Fruit fly (Drosophila melanogaster) whole organism, embryonic: ENCODE data around the gene CG9286.

Source experiments
- Abd-B ChIP-seq: fragments of 200-800 bp; sonication (Bioruptor generic); optimal IDR thresholded peaks from 2 replicates; lab custom pipeline; 2018; ENCODE audit warnings: missing biosample characterization, mild to moderate bottlenecking, missing genetic modification characterization, moderate library complexity
- C15 ChIP-seq: fragments of 200-800 bp; sonication (Bioruptor generic); IDR thresholded peaks from 3 replicates; pipeline ENCODE4 v1.3.6; 2022; ENCODE audit warnings: missing biosample characterization, missing genetic modification characterization
- CG12236 ChIP-seq: fragments of 200-800 bp; sonication (Bioruptor generic); optimal IDR thresholded peaks from 2 replicates; lab custom pipeline; 2016; ENCODE audit warnings: missing biosample characterization, missing genetic modification characterization
- CG12391 ChIP-seq: fragments of 200-800 bp; sonication (Bioruptor generic); optimal IDR thresholded peaks from 3 replicates; lab custom pipeline; 2018; ENCODE audit warnings: missing biosample characterization, mild to moderate bottlenecking, missing genetic modification characterization, moderate library complexity
- CG13123 ChIP-seq: fragments of 200-800 bp; sonication (Bioruptor generic); optimal IDR thresholded peaks from 2 replicates; lab custom pipeline; 2016; ENCODE audit warnings: missing biosample characterization, missing genetic modification characterization
- CG13894 ChIP-seq: fragments of 200-800 bp; sonication (Bioruptor generic); optimal IDR thresholded peaks from 3 replicates; lab custom pipeline; 2018; ENCODE audit warnings: missing biosample characterization, mild to moderate bottlenecking, missing genetic modification characterization, moderate library complexity
- CG14667 ChIP-seq: fragments of 200-800 bp; sonication (Bioruptor generic); IDR thresholded peaks from 2 replicates; pipeline ENCODE4 v1.3.6; 2022; ENCODE audit warnings: missing biosample characterization, missing genetic modification characterization
- CG1529 ChIP-seq: fragments of 200-800 bp; sonication (Bioruptor generic); optimal IDR thresholded peaks from 3 replicates; lab custom pipeline; 2018; ENCODE audit warnings: missing biosample characterization, missing genetic modification characterization
- CG2202 ChIP-seq: fragments of 200-800 bp; sonication (Bioruptor generic); optimal IDR thresholded peaks from 2 replicates; lab custom pipeline; 2018; ENCODE audit warnings: missing biosample characterization, mild to moderate bottlenecking, missing genetic modification characterization
- CG31224 ChIP-seq: fragments of 200-800 bp; sonication (Bioruptor generic); IDR thresholded peaks from 2 replicates; pipeline ENCODE4 v1.3.6; 2022; ENCODE audit warnings: missing biosample characterization, missing genetic modification characterization
- CG32532 ChIP-seq: fragments of 200-800 bp; sonication (Bioruptor generic); IDR thresholded peaks from 2 replicates; pipeline ENCODE4 v1.3.6; 2022; ENCODE audit warnings: missing biosample characterization, missing genetic modification characterization
- CG32772 ChIP-seq: fragments of 200-800 bp; sonication (Bioruptor generic); IDR thresholded peaks from 2 replicates; pipeline ENCODE4 v1.3.6; 2022; ENCODE audit warnings: missing biosample characterization, missing genetic modification characterization
- CG33557 ChIP-seq: fragments of 200-800 bp; sonication (Bioruptor generic); optimal IDR thresholded peaks from 2 replicates; lab custom pipeline; 2019; ENCODE audit warnings: missing biosample characterization, mild to moderate bottlenecking, missing genetic modification characterization, moderate library complexity
- CG34422 ChIP-seq: fragments of 200-800 bp; sonication (Bioruptor generic); IDR thresholded peaks from 3 replicates; pipeline ENCODE4 v1.3.6; 2022; ENCODE audit warnings: missing biosample characterization, missing genetic modification characterization
- CG3726 ChIP-seq: fragments of 200-800 bp; sonication (Bioruptor generic); IDR thresholded peaks from 3 replicates; pipeline ENCODE4, ENCODE4 v1.3.6; 2022; ENCODE audit warnings: missing biosample characterization, missing genetic modification characterization
- CG4360 ChIP-seq: fragments of 200-800 bp; sonication (Bioruptor generic); IDR thresholded peaks from 2 replicates; pipeline ENCODE4 v1.3.6; 2022; ENCODE audit warnings: missing biosample characterization, missing genetic modification characterization
- CG5245 ChIP-seq: fragments of 200-800 bp; sonication (Bioruptor generic); optimal IDR thresholded peaks from 3 replicates; lab custom pipeline; 2016; ENCODE audit warnings: missing biosample characterization, missing genetic modification characterization
- CG7745 ChIP-seq: fragments of 200-800 bp; sonication (Bioruptor generic); optimal IDR thresholded peaks from 2 replicates; lab custom pipeline; 2018; ENCODE audit warnings: missing biosample characterization, mild to moderate bottlenecking, missing genetic modification characterization, moderate library complexity
- CG7987 ChIP-seq: fragments of 200-800 bp; sonication (Bioruptor generic); optimal IDR thresholded peaks from 2 replicates; lab custom pipeline; 2018; ENCODE audit warnings: missing biosample characterization, mild to moderate bottlenecking, missing genetic modification characterization, moderate library complexity
- CG9215 ChIP-seq: fragments of 200-800 bp; sonication (Bioruptor generic); IDR thresholded peaks from 2 replicates; pipeline ENCODE4 v1.3.6; 2022; ENCODE audit warnings: missing biosample characterization, missing genetic modification characterization
- Dref ChIP-seq: fragments of 200-800 bp; sonication (Bioruptor generic); IDR thresholded peaks from 2 replicates; pipeline ENCODE4 v1.3.6; 2022; ENCODE audit warnings: missing biosample characterization, missing genetic modification characterization
- HLHmδ ChIP-seq: fragments of 200-800 bp; sonication (Bioruptor generic); optimal IDR thresholded peaks from 2 replicates; lab custom pipeline; 2018; ENCODE audit warnings: missing biosample characterization, mild to moderate bottlenecking, missing genetic modification characterization, moderate library complexity
- HmgD ChIP-seq: fragments of 200-800 bp; sonication (Bioruptor generic); optimal IDR thresholded peaks from 3 replicates; lab custom pipeline; 2016; ENCODE audit warnings: missing biosample characterization, missing genetic modification characterization
- Hr39 ChIP-seq: fragments of >200 bp; optimal IDR thresholded peaks from 2 replicates; lab custom pipeline; 2017
- Hr51 ChIP-seq, 2 experiments: fragments of 200-800 bp; sonication (Bioruptor generic); optimal IDR thresholded peaks; 2 replicates in 1 of 2; 3 replicates in 1 of 2; lab custom pipeline; 2016 to 2018; ENCODE audit warnings: missing biosample characterization in 2 of 2, missing genetic modification characterization in 2 of 2, mild to moderate bottlenecking in 1 of 2, moderate library complexity in 1 of 2
- Hr78 ChIP-seq, 2 experiments: fragments of 200-800 bp in 1 of 2; fragments of >200 bp in 1 of 2; sonication (Bioruptor generic) in 1 of 2; optimal IDR thresholded peaks; 2 replicates each; lab custom pipeline; 2017 to 2019; ENCODE audit warnings: missing biosample characterization in 2 of 2, missing genetic modification characterization in 2 of 2, mild to moderate bottlenecking in 1 of 2, moderate library complexity in 1 of 2
- Kr ChIP-seq: fragments of 200-800 bp; sonication (Bioruptor generic); optimal IDR thresholded peaks from 2 replicates; lab custom pipeline; 2017; ENCODE audit warnings: missing biosample characterization, mild to moderate bottlenecking, missing genetic modification characterization
- MTF-1 ChIP-seq: fragments of 200-800 bp; sonication (Bioruptor generic); optimal IDR thresholded peaks from 2 replicates; lab custom pipeline; 2018; ENCODE audit warnings: missing biosample characterization, mild to moderate bottlenecking, missing genetic modification characterization, borderline replicate concordance
- NC2α ChIP-seq: fragments of 200-800 bp; sonication (Bioruptor generic); optimal IDR thresholded peaks from 2 replicates; lab custom pipeline; 2016; ENCODE audit warnings: missing biosample characterization, missing genetic modification characterization
- Nf-YC ChIP-seq: fragments of 200-800 bp; optimal IDR thresholded peaks from 3 replicates; lab custom pipeline; 2019; ENCODE audit warnings: missing biosample characterization, mild to moderate bottlenecking, missing genetic modification characterization, moderate library complexity
- PHDP ChIP-seq: fragments of 200-800 bp; sonication (Bioruptor generic); optimal IDR thresholded peaks from 3 replicates; lab custom pipeline; 2018; ENCODE audit warnings: missing biosample characterization, mild to moderate bottlenecking, missing genetic modification characterization, moderate library complexity
- Ptx1 ChIP-seq: fragments of 200-800 bp; sonication (Bioruptor generic); IDR thresholded peaks from 2 replicates; pipeline ENCODE4 v1.3.6; 2022; ENCODE audit warnings: missing biosample characterization, missing genetic modification characterization
- Side ChIP-seq: fragments of 200-800 bp; sonication (Bioruptor generic); optimal IDR thresholded peaks from 2 replicates; lab custom pipeline; 2016; ENCODE audit warnings: missing biosample characterization, missing genetic modification characterization
- bigmax ChIP-seq: fragments of 200-800 bp; sonication (Bioruptor generic); optimal IDR thresholded peaks from 2 replicates; lab custom pipeline; 2018; ENCODE audit warnings: missing biosample characterization, mild to moderate bottlenecking, missing genetic modification characterization
- btn ChIP-seq: fragments of 200-800 bp; sonication (Bioruptor generic); optimal IDR thresholded peaks from 2 replicates; lab custom pipeline; 2016; ENCODE audit warnings: missing biosample characterization, missing genetic modification characterization
- dati ChIP-seq: fragments of 200-800 bp; sonication (Bioruptor generic); IDR thresholded peaks from 2 replicates; pipeline ENCODE4 v1.3.6; 2022; ENCODE audit warnings: missing biosample characterization, missing genetic modification characterization
- ewg ChIP-seq: fragments of 200-800 bp; sonication (Bioruptor generic); optimal IDR thresholded peaks from 3 replicates; lab custom pipeline; 2017; ENCODE audit warnings: mild to moderate bottlenecking, missing biosample characterization, missing genetic modification reagents, missing genetic modification characterization
- fd3F ChIP-seq: fragments of 200-800 bp; sonication (Bioruptor generic); optimal IDR thresholded peaks from 2 replicates; lab custom pipeline; 2018; ENCODE audit warnings: missing biosample characterization, mild to moderate bottlenecking, missing genetic modification characterization, moderate library complexity
- grn ChIP-seq: fragments of 200-800 bp; sonication (Bioruptor generic); optimal IDR thresholded peaks from 3 replicates; lab custom pipeline; 2017; ENCODE audit warnings: missing biosample characterization, missing genetic modification characterization
- hbn ChIP-seq: fragments of 200-800 bp; sonication (Bioruptor generic); IDR thresholded peaks from 2 replicates; pipeline ENCODE4 v1.3.6; 2022; ENCODE audit warnings: missing biosample characterization, missing genetic modification characterization; ENCODE audit not compliant: partially characterized antibody
- mam ChIP-seq: fragments of 200-800 bp; sonication (Bioruptor generic); optimal IDR thresholded peaks from 3 replicates; lab custom pipeline; 2016; ENCODE audit warnings: missing biosample characterization, missing genetic modification characterization
- pb ChIP-seq: fragments of 200-800 bp; sonication (Bioruptor generic); optimal IDR thresholded peaks from 3 replicates; lab custom pipeline; 2016; ENCODE audit warnings: missing biosample characterization, missing genetic modification characterization
- phol ChIP-seq: fragments of 200-800 bp; sonication (Bioruptor generic); optimal IDR thresholded peaks from 3 replicates; lab custom pipeline; 2018; ENCODE audit warnings: missing biosample characterization, mild to moderate bottlenecking, missing genetic modification characterization, moderate library complexity
- pnt ChIP-seq: fragments of 200-800 bp; sonication (Bioruptor generic); optimal IDR thresholded peaks from 3 replicates; lab custom pipeline; 2016; ENCODE audit warnings: missing biosample characterization, missing genetic modification characterization
- prd ChIP-seq, 3 experiments: fragments of >200 bp in 2 of 3; fragments of 200-800 bp in 1 of 3; sonication (Bioruptor generic) in 1 of 3; optimal IDR thresholded peaks in 2 of 3; IDR thresholded peaks in 1 of 3; 2 replicates in 2 of 3; 3 replicates in 1 of 3; pipeline versions ENCODE4 v1.3.6 to Lab custom; 2017 to 2022; ENCODE audit warnings: missing biosample characterization in 1 of 3, missing genetic modification characterization in 1 of 3
- stc ChIP-seq: fragments of 200-800 bp; sonication (Bioruptor generic); IDR thresholded peaks from 2 replicates; pipeline ENCODE4 v1.3.6; 2022; ENCODE audit warnings: missing biosample characterization, missing genetic modification characterization
- tll ChIP-seq, 2 experiments: fragments of 200-800 bp in 1 of 2; fragments of >200 bp in 1 of 2; sonication (Bioruptor generic) in 1 of 2; optimal IDR thresholded peaks; 2 replicates each; lab custom pipeline; 2017 to 2019; ENCODE audit warnings: missing biosample characterization in 2 of 2, missing genetic modification characterization in 2 of 2, mild to moderate bottlenecking in 1 of 2, moderate library complexity in 1 of 2
- tup ChIP-seq: fragments of 200-800 bp; sonication (Bioruptor generic); optimal IDR thresholded peaks from 2 replicates; lab custom pipeline; 2016; ENCODE audit warnings: missing biosample characterization, mild to moderate bottlenecking, missing genetic modification characterization, moderate library complexity
- unpg ChIP-seq: fragments of 200-800 bp; sonication (Bioruptor generic); optimal IDR thresholded peaks from 3 replicates; lab custom pipeline; 2018; ENCODE audit warnings: missing biosample characterization, mild to moderate bottlenecking, missing genetic modification characterization, moderate library complexity

CG9286 gene

dm6 chr3R:13793979-13794665 is 13.4 kb downstream of the CG9286 start (continued):
- TF ChIP-seq fd3F (GFP tag; lab: Kevin White, UChicago) (peak; percentile 2), CG7987 (GFP tag; lab: Kevin White, UChicago) (no peak), CG4360 (GFP tag; lab: Robert Waterston, UW) (0 out of 2 replicates have a peak, but pooled peaks have one; percentile 34), Dref (GFP tag; lab: Robert Waterston, UW) (no peak), CG9215 (GFP tag; lab: Robert Waterston, UW) (no peak), Side (GFP tag; lab: Kevin White, UChicago) (no peak), hbn (GFP tag; lab: Robert Waterston, UW) (no peak), tll (GFP tag; optimal IDR thresholded peaks at IDR 0.05; lab: Kevin White, UChicago) (no peak), bigmax (GFP tag; lab: Kevin White, UChicago) (no peak), Hr78 (GFP tag; optimal IDR thresholded peaks at IDR 0.05; lab: Kevin White, UChicago) (peak in 1 of 2 experiments; percentile 67), Hr39 (lab: Kevin White, UChicago) (no peak), prd (optimal IDR thresholded peaks at IDR 0.05; lab: Kevin White, UChicago) (no peak), prd (GFP tag; IDR thresholded peaks at IDR 0.05; lab: Robert Waterston, UW) (peak; percentile 78; the same call in 2 of the 3 replicates), MTF-1 (no peak), CG12391 (tag; lab: Kevin White, UChicago) (peak; percentile 79), stc (GFP tag; lab: Robert Waterston, UW) (peak; percentile 74), pb (no peak), mam (GFP tag; lab: Kevin White, UChicago) (no peak), HLHmδ (GFP tag; lab: Kevin White, UChicago) (no peak), CG13894 (tag; lab: Kevin White, UChicago) (no peak), CG34422 (GFP tag; lab: Robert Waterston, UW) (peak; percentile 42; the same call in 2 of the 3 replicates), dati (GFP tag; lab: Robert Waterston, UW) (no peak), NC2α (no peak), CG3726 (GFP tag; lab: Robert Waterston, UW) (0 out of 3 replicates have a peak, but pooled peaks have one; percentile 12), pnt (GFP tag; lab: Kevin White, UChicago) (peak; percentile 14), CG7745 (tag; lab: Kevin White, UChicago) (no peak), HmgD (GFP tag; lab: Kevin White, UChicago) (no peak), CG31224 (no peak), tup (GFP tag; lab: Kevin White, UChicago) (no peak), CG2202 (tag; lab: Kevin White, UChicago) (peak; percentile 70), Hr51 (GFP tag; optimal IDR thresholded peaks at IDR 0.05; lab: Kevin White, UChicago) (peak in 1 of 2 experiments; percentile 74), C15 (GFP tag; lab: Robert Waterston, UW) (no peak), btn (GFP tag; lab: Kevin White, UChicago) (no peak), CG1529 (GFP tag; lab: Kevin White, UChicago) (peak; percentile 83), CG14667 (peak; percentile 42; the same call in 1 of the 2 replicates), phol (tag; lab: Kevin White, UChicago) (peak; percentile 85), CG32772 (GFP tag; lab: Robert Waterston, UW) (peak; percentile 70), CG13123 (GFP tag; lab: Kevin White, UChicago) (peak; percentile 42), unpg (GFP tag; lab: Kevin White, UChicago) (peak; percentile 83), Nf-YC (tag; lab: Kevin White, UChicago) (no peak), CG5245 (GFP tag; lab: Kevin White, UChicago) (peak; percentile 30), CG32532 (no peak), Ptx1 (GFP tag; lab: Robert Waterston, UW) (peak; percentile 77), ewg (GFP tag; lab: Kevin White, UChicago) (peak; percentile 75), Abd-B (GFP tag; lab: Kevin White, UChicago) (peak; percentile 45), CG12236 (no peak), CG33557 (GFP tag; lab: Kevin White, UChicago) (peak; percentile 44), PHDP (tag; lab: Kevin White, UChicago) (peak; percentile 81), Kr (GFP tag; lab: Kevin White, UChicago) (no peak), grn (GFP tag; lab: Kevin White, UChicago) (no peak)
